Worm (Caenorhabditis elegans) whole organism, midembryonic: Measurements from ENCODE around the gene kle-2.
A peak's percentile ranks its signal among the peaks of the same experiment; 100 is the strongest.
"Not testable (repeated sequence)": the region's sequence is repeated elsewhere in the genome, so short reads cannot be mapped to it uniquely, and the experiment has no call there.

Source experiments
- T22C8.4 ChIP-seq: fragments of 200-800 bp; sonication (Bioruptor generic); IDR thresholded peaks from 2 replicates; pipeline ENCODE4 v1.3.6; 2022; ENCODE audit warnings: missing genetic modification characterization, missing compliant biosample characterization
- cog-1 ChIP-seq: sonication (generic microtip); optimal IDR thresholded peaks from 2 replicates; lab custom pipeline; 2016; ENCODE audit warnings: missing genetic modification characterization, missing compliant biosample characterization
- flt-1 ChIP-seq: fragments of 200-800 bp; sonication (Bioruptor generic); IDR thresholded peaks from 2 replicates; pipeline ENCODE4 v1.3.6; 2022; ENCODE audit warnings: missing genetic modification characterization, missing compliant biosample characterization
- klf-2 ChIP-seq: fragments of 200-800 bp; sonication (Bioruptor generic); conservative IDR thresholded peaks from 2 replicates; pipeline ENCODE4 v1.3.6; 2022; ENCODE audit warnings: missing genetic modification reagents, missing genetic modification characterization, missing compliant biosample characterization
- med-1 ChIP-seq: sonication (generic microtip); optimal IDR thresholded peaks from 2 replicates; lab custom pipeline; 2017; ENCODE audit warnings: missing genetic modification characterization, mild to moderate bottlenecking, missing compliant biosample characterization, antibody characterized with exemption, missing genetic modification reagents; ENCODE audit not compliant: insufficient read depth
- ref-1 ChIP-seq: fragments of 200-800 bp; sonication (Bioruptor generic); conservative IDR thresholded peaks from 2 replicates; pipeline ENCODE4 v1.3.6; 2022; ENCODE audit warnings: missing genetic modification reagents, missing genetic modification characterization, missing compliant biosample characterization
- tab-1 ChIP-seq: fragments of 200-800 bp; sonication (Bioruptor generic); IDR thresholded peaks from 2 replicates; pipeline ENCODE4 v1.3.6; 2022; ENCODE audit warnings: missing genetic modification characterization, missing compliant biosample characterization
- ztf-23 ChIP-seq: fragments of 200-800 bp; sonication (Bioruptor generic); IDR thresholded peaks from 2 replicates; pipeline ENCODE4 v1.3.6; 2022; ENCODE audit warnings: missing genetic modification reagents, missing genetic modification characterization, missing compliant biosample characterization
- ztf-29 ChIP-seq: fragments of 200-800 bp; sonication (Bioruptor generic); IDR thresholded peaks from 2 replicates; pipeline ENCODE4 v1.3.6; 2022; ENCODE audit warnings: missing genetic modification reagents, missing genetic modification characterization, missing compliant biosample characterization

Gene kle-2

ce11 chrIII:7958922-7959609, 17.5 kb downstream of the kle-2 start, which contains the start of gene F54H12.10:
Gene F54H12.10 (minus strand): TSS chrIII:7958972.
- TF ChIP-seq klf-2 (GFP tag; lab: Robert Waterston, UW); tab-1 (GFP tag; lab: Robert Waterston, UW); cog-1 (tag; lab: Kevin White, UChicago): not testable (repeated sequence)

- not testable (repeated sequence) for TF ChIP-seq ztf-23, T22C8.4, flt-1 (GFP tag; lab: Robert Waterston, UW)
Observed at ce11 chrIII:7962641-7963040, 21.1 kb downstream of the kle-2 start, which contains the start of gene F54H12.4. Gene F54H12.4 (minus strand): TSS chrIII:7962741.

ce11 chrIII:7964281-7964680, 22.8 kb downstream of the kle-2 start, which contains the start of gene F54H12.2:
Gene F54H12.2 (plus strand): TSS chrIII:7964581.
- TF ChIP-seq med-1 (GFP tag; lab: Kevin White, UChicago); ztf-29 (GFP tag; lab: Robert Waterston, UW); ref-1: not testable (repeated sequence)

- 0 out of 2 replicates have a peak, but pooled peaks have one; percentile 53 for TF ChIP-seq flt-1 (GFP tag; lab: Robert Waterston, UW)
Observed at ce11 chrIII:7965946-7966692, 24.6 kb downstream of the kle-2 start.

ce11 chrIII:7969121-7969520, 27.6 kb downstream of the kle-2 start, which contains the start of the genes F54H12.8 and F54H12.7:
Gene F54H12.8 (minus strand): TSS chrIII:7969221.
Gene F54H12.7 (plus strand): TSS chrIII:7969349.
- TF ChIP-seq ztf-23 (GFP tag; lab: Robert Waterston, UW), result no peak
- TF ChIP-seq ref-1, result no peak
- TF ChIP-seq med-1 (GFP tag; lab: Kevin White, UChicago), result no peak
- no peak for TF ChIP-seq flt-1 (GFP tag; lab: Robert Waterston, UW)
- TF ChIP-seq klf-2 (GFP tag; lab: Robert Waterston, UW), result no peak
- no peak for TF ChIP-seq T22C8.4 (GFP tag; lab: Robert Waterston, UW)
- no peak for TF ChIP-seq cog-1 (tag; lab: Kevin White, UChicago)
- no peak for TF ChIP-seq ztf-29 (GFP tag; lab: Robert Waterston, UW)
- TF ChIP-seq tab-1 (GFP tag; lab: Robert Waterston, UW), result no peak

ce11 chrIII:7972061-7972460, 30.5 kb downstream of the kle-2 start, which contains the start of gene F54H12.5:
Gene F54H12.5 (minus strand): TSS chrIII:7972161.
- TF ChIP-seq tab-1 (GFP tag; lab: Robert Waterston, UW) (no peak), cog-1 (tag; lab: Kevin White, UChicago) (no peak), ztf-23 (GFP tag; lab: Robert Waterston, UW) (no peak), flt-1 (GFP tag; lab: Robert Waterston, UW) (no peak), T22C8.4 (GFP tag; lab: Robert Waterston, UW) (no peak), klf-2 (GFP tag; lab: Robert Waterston, UW) (no peak), ztf-29 (GFP tag; lab: Robert Waterston, UW) (no peak), ref-1 (no peak), med-1 (GFP tag; lab: Kevin White, UChicago) (no peak)

ce11 chrIII:7972687-7973086, 31.2 kb downstream of the kle-2 start:
- TF ChIP-seq tab-1 (GFP tag; lab: Robert Waterston, UW) (no peak), ztf-23 (GFP tag; lab: Robert Waterston, UW) (no peak), T22C8.4 (GFP tag; lab: Robert Waterston, UW) (no peak), klf-2 (GFP tag; lab: Robert Waterston, UW) (no peak), ztf-29 (GFP tag; lab: Robert Waterston, UW) (no peak), med-1 (GFP tag; lab: Kevin White, UChicago) (no peak), cog-1 (tag; lab: Kevin White, UChicago) (no peak), ref-1 (no peak), flt-1 (GFP tag; lab: Robert Waterston, UW) (no peak)

- TF ChIP-seq tab-1 (GFP tag; lab: Robert Waterston, UW), result no peak
- TF ChIP-seq cog-1 (tag; lab: Kevin White, UChicago), result peak; percentile 1
Observed at ce11 chrIII:7973201-7973767, 31.8 kb downstream of the kle-2 start, which contains the start of the genes eef-1B.1 and aco-2. Gene eef-1B.1 (minus strand): TSS chrIII:7973386. Gene aco-2 (plus strand): TSS chrIII:7973717.

ce11 chrIII:7973968-7974607, 32.6 kb downstream of the kle-2 start:
- no peak for TF ChIP-seq tab-1 (GFP tag; lab: Robert Waterston, UW)
- TF ChIP-seq ztf-23 (GFP tag; lab: Robert Waterston, UW), result no peak
